Fruit fly (Drosophila melanogaster): ENCODE measurements around the gene CG17260.

DNA sequence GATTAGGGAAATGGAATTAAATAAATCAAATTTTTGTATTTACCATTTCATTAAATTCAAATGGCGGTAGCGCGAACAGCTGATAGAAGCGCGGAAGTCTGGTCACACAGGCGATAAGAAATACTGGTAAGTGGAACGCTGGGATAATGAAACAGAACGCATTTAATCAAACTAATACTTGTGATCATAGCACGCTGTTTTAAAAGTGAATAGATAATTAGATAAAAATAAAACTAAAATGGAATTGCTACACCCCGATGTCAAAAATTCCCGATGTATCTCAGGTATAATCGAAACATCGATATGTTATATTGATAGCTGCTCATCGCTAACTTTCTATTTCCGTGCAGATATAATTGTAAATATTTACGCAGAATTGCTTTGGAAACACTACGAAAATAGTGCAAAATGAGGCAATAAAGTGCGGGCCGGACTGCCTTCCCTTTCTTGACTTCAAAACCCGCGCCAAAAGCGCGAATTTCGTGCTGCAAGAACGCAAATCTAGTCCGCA lies 44.3 kb upstream of the CG17260 start, which contains the start of the genes okr and CG3558:
- no peak for TF ChIP-seq ind (GFP tag; optimal IDR thresholded peaks at IDR 0.05)
- peak; percentile 72 for TF ChIP-seq inv (GFP tag; IDR thresholded peaks at IDR 0.05; ENCODE audit: partially characterized antibody)
- no peak for TF ChIP-seq pnt (GFP tag; optimal IDR thresholded peaks at IDR 0.05)
- no peak for TF ChIP-seq CG3847 (GFP tag; IDR thresholded peaks at IDR 0.05)
- no peak for TF ChIP-seq kah (GFP tag; optimal IDR thresholded peaks at IDR 0.05)
- peak; percentile 87 for TF ChIP-seq BEAF-32 (GFP tag; optimal IDR thresholded peaks at IDR 0.05)
- no peak for TF ChIP-seq run (tag; optimal IDR thresholded peaks at IDR 0.05)
- no peak for TF ChIP-seq Fer1 (GFP tag; optimal IDR thresholded peaks at IDR 0.05)
- TF ChIP-seq nom (GFP tag; optimal IDR thresholded peaks at IDR 0.05) = no peak
- TF ChIP-seq z (GFP tag; IDR thresholded peaks at IDR 0.05) = no peak
- TF ChIP-seq ac (GFP tag; optimal IDR thresholded peaks at IDR 0.05) = no peak

All from whole organism, embryonic.